Worm (Caenorhabditis elegans) whole organism, young adult: ENCODE measurements around the gene npr-36.

Experiments used
- F22D6.2 ChIP-seq: sonication (generic microtip); optimal IDR thresholded peaks from 2 replicates; lab custom pipeline; 2016; ENCODE audit warnings: mild to moderate bottlenecking, missing genetic modification characterization, missing compliant biosample characterization
- F55B11.4 ChIP-seq: sonication (generic microtip); optimal IDR thresholded peaks from 2 replicates; lab custom pipeline; 2016; ENCODE audit warnings: missing compliant biosample characterization, missing genetic modification characterization, borderline replicate concordance; ENCODE audit not compliant: insufficient read depth
- Y67H2A.10 ChIP-seq: fragments of 200-800 bp; sonication (Bioruptor generic); conservative IDR thresholded peaks from 2 replicates; pipeline ENCODE4 v1.3.6; 2022; ENCODE audit warnings: missing genetic modification reagents, missing genetic modification characterization, missing compliant biosample characterization
- Y79H2A.3 ChIP-seq: fragments of 200-800 bp; sonication (Bioruptor generic); conservative IDR thresholded peaks from 2 replicates; pipeline ENCODE4 v1.3.6; 2022; ENCODE audit warnings: missing genetic modification reagents, missing genetic modification characterization, missing compliant biosample characterization
- ZK185.1 ChIP-seq: sonication (generic microtip); optimal IDR thresholded peaks from 2 replicates; lab custom pipeline; 2016; ENCODE audit warnings: mild to moderate bottlenecking, missing genetic modification characterization, missing compliant biosample characterization; ENCODE audit not compliant: poor library complexity, severe bottlenecking
- him-1 ChIP-seq: sonication (generic microtip); optimal IDR thresholded peaks from 2 replicates; lab custom pipeline; 2016; ENCODE audit warnings: missing genotype, missing genetic modification reagents, missing genetic modification characterization, missing compliant biosample characterization
- nhr-27 ChIP-seq: fragments of 200-800 bp; sonication (Bioruptor generic); optimal IDR thresholded peaks from 2 replicates; lab custom pipeline; 2018; ENCODE audit warnings: mild to moderate bottlenecking, missing genetic modification characterization, moderate library complexity, missing compliant biosample characterization
- rec-8 ChIP-seq, 2 experiments: sonication (generic microtip); optimal IDR thresholded peaks; 2 replicates each; lab custom pipeline; 2016; ENCODE audit warnings: mild to moderate bottlenecking in 2 of 2, missing genetic modification characterization in 2 of 2, missing genetic modification reagents in 2 of 2, missing genotype in 2 of 2, missing biosample characterization in 1 of 2, missing compliant biosample characterization in 1 of 2, moderate library complexity in 1 of 2
- tbp1 ChIP-seq: fragments of 200-800 bp; sonication (Bioruptor generic); optimal IDR thresholded peaks from 2 replicates; lab custom pipeline; 2018; ENCODE audit warnings: mild to moderate bottlenecking, missing genetic modification characterization, missing compliant biosample characterization
- tbx-9 ChIP-seq: sonication (generic microtip); optimal IDR thresholded peaks from 2 replicates; lab custom pipeline; 2016; ENCODE audit warnings: borderline replicate concordance, missing genetic modification characterization, inconsistent platforms, missing compliant biosample characterization

DNA sequence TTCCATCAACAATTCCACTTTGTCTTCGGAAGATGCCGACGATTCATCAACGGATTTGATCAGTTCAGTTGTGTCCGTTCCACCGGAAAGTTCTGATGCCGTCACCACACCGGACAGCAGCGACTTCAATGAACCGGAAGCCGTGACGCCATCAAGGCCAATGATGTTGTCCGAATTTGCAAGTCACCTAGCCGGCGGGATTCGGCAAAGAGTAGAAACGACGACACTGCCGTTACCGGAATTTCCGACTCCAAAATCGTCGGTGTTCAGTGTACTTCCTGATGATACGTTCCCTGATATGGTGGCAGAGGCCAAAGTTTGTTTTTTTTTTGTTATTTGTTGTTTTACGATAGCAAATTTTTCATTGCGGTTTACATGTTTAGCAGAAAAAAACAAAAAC, 3.9 kb downstream of the npr-36 start:
- TF ChIP-seq rec-8 (tag; optimal IDR thresholded peaks at IDR 0.05; lab: Kevin White, UChicago) (no peak), ZK185.1 (no peak), him-1 (tag; lab: Kevin White, UChicago) (no peak), nhr-27 (tag; lab: Kevin White, UChicago) (no peak), Y67H2A.10 (GFP tag; lab: Robert Waterston, UW) (no peak), F55B11.4 (tag; lab: Kevin White, UChicago) (no peak), tbp1 (GFP tag; lab: Kevin White, UChicago) (no peak), Y79H2A.3 (no peak), F22D6.2 (tag; lab: Kevin White, UChicago) (no peak), tbx-9 (tag; lab: Kevin White, UChicago) (no peak)
